Worm (Caenorhabditis elegans): Measurements from ENCODE around the gene Y5F2A.4.

DNA sequence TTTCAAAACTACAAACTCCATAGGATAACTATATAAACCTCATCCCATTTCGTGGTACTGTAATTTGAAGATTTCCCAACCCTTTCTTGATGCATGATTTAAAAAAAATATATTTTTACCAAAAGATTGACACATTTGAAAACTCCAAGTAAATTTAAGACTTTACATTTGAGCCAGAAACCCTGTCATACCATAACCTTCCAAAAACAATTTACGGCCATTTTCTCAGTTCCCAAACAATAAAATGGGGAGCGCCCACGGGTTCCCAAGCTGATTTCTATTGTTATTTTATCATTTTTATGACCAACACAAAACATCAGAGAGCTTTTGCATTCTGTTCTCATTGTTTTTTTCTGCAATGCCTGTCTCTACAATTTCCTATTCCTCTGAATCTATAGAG lies 34.3 kb upstream of the Y5F2A.4 start, which contains the start of gene clc-9:
- TF ChIP-seq B0310.2 (tag; optimal IDR thresholded peaks at IDR 0.05) (no peak), F13C5.2 (tag; optimal IDR thresholded peaks at IDR 0.05) (no peak)
